Worm (Caenorhabditis elegans): ENCODE results near the gene F13A7.11.

- TF ChIP-seq lin-38 (GFP tag; IDR thresholded peaks at IDR 0.05) = no peak
- no peak for TF ChIP-seq lir-3 (tag; optimal IDR thresholded peaks at IDR 0.05)
- no peak for TF ChIP-seq lsy-2 (tag; optimal IDR thresholded peaks at IDR 0.05)
- no peak for TF ChIP-seq mes-2 (tag; optimal IDR thresholded peaks at IDR 0.05; ENCODE audit: poor library complexity, severe bottlenecking)
- no peak for TF ChIP-seq nhr-28 (tag; optimal IDR thresholded peaks at IDR 0.05)
- no peak for TF ChIP-seq R02D3.7 (tag; optimal IDR thresholded peaks at IDR 0.05)
- TF ChIP-seq daf-12 (tag; optimal IDR thresholded peaks at IDR 0.05) = no peak
- TF ChIP-seq aly-2 (tag; optimal IDR thresholded peaks at IDR 0.05) = no peak
Measured at ce11 chrV:16410521-16410920, 15.4 kb upstream of the F13A7.11 start, which contains the start of gene srh-145.
